2 fruit fly cellular contexts compared by ENCODE assay signal in the genomic region with DNA sequence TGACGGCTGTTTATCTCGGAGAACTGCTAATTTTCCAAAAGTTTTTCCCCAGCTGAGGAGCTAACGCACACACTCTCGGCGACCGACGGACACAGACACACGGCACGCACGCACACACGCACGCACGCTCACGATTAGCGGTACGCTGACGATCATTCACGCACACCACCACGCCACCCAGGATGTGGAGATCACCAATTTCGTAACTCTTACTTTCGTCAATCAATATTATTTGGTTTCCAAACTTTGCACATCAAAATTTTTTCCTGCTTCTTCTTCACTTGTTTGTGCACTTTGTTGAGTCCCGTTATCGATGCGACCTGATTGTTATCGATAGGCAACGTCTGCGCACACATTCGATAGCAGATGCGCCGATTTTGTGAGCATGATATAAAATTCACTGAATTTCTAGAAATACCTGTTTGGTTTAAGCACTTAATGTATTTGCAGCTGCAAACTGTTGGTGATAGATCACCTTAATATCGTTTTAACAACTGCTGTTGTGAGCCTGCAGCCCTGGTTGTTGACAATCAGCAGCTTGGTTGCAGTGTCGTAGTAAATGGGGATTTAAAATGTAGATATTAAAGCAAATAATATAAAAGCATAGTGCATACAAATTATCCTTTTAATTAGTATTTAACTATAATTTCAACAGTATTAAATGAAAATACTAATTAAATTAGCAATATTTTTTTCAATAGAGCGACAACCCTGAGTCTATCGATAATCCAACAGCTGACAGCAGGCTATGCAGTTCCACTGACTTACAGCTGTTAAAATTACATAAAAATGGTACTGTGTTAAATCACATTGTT.
TF ChIP-seq lines count a peak whose summit lies in the region.

A gene (plus strand): TSS at position 51 of the 815 bp plus-strand sequence.
A gene (minus strand): TSS at position 288 of the 815 bp plus-strand sequence.

TF ChIP-seq in whole organism, embryonic, 481 proteins besides CTCF, POLR2A, EP300 and RAD21 (continued from another document and continues in another):
- peak in 1 of 2 experiments; percentile 40 for TF ChIP-seq Hr78 (GFP tag; optimal IDR thresholded peaks at IDR 0.05; lab: Kevin White, UChicago)
- peak; percentile 17 for TF ChIP-seq NC2α (GFP tag; optimal IDR thresholded peaks at IDR 0.05; lab: Kevin White, UChicago)
- peak; percentile 80 for TF ChIP-seq twi (tag; optimal IDR thresholded peaks at IDR 0.05; lab: Kevin White, UChicago)
- peak; percentile 79 for TF ChIP-seq Oaz (GFP tag; IDR thresholded peaks at IDR 0.05; lab: Robert Waterston, UW)
- TF ChIP-seq pho (GFP tag; optimal IDR thresholded peaks at IDR 0.05; lab: Kevin White, UChicago): peak; percentile 87
- TF ChIP-seq p53 (GFP tag; optimal IDR thresholded peaks at IDR 0.05; lab: Kevin White, UChicago): peak; percentile 20
- TF ChIP-seq CG14441 (GFP tag; IDR thresholded peaks at IDR 0.05; lab: Robert Waterston, UW): peak; percentile 88
- peak; percentile 87 for TF ChIP-seq CG10209 (GFP tag; optimal IDR thresholded peaks at IDR 0.05; lab: Kevin White, UChicago)
- TF ChIP-seq nmo (GFP tag; optimal IDR thresholded peaks at IDR 0.05; lab: Kevin White, UChicago): peak; percentile 90
- TF ChIP-seq CG16815 (GFP tag; optimal IDR thresholded peaks at IDR 0.05; lab: Kevin White, UChicago): peak; percentile 80
- TF ChIP-seq zfh1 (GFP tag; IDR thresholded peaks at IDR 0.05; lab: Robert Waterston, UW): peak; percentile 89
- TF ChIP-seq Optix (GFP tag; IDR thresholded peaks at IDR 0.05; lab: Robert Waterston, UW): peak; percentile 75
- peak; percentile 93 for TF ChIP-seq CG10366 (GFP tag; IDR thresholded peaks at IDR 0.05; lab: Robert Waterston, UW)
- TF ChIP-seq insv (GFP tag; optimal IDR thresholded peaks at IDR 0.05; lab: Kevin White, UChicago): peak in 1 of 2 experiments; percentile 64
- TF ChIP-seq sqz (GFP tag; optimal IDR thresholded peaks at IDR 0.05; lab: Kevin White, UChicago): peak; percentile 44
- TF ChIP-seq CG18619 (GFP tag; optimal IDR thresholded peaks at IDR 0.05; lab: Kevin White, UChicago): peak; percentile 75
- TF ChIP-seq CG15601 (tag; optimal IDR thresholded peaks at IDR 0.05; lab: Kevin White, UChicago): peak; percentile 83
- peak; percentile 81 for TF ChIP-seq gce (GFP tag; IDR thresholded peaks at IDR 0.05; lab: Robert Waterston, UW)
- TF ChIP-seq Fer3 (tag; optimal IDR thresholded peaks at IDR 0.05; lab: Kevin White, UChicago): peak; percentile 86
- TF ChIP-seq Ets65A (GFP tag; lab: Kevin White, UChicago): peak; percentile 95
- TF ChIP-seq H15 (GFP tag; IDR thresholded peaks at IDR 0.05; lab: Robert Waterston, UW): peak; percentile 88
- peak; percentile 79 for TF ChIP-seq Poxn (GFP tag; IDR thresholded peaks at IDR 0.05; lab: Robert Waterston, UW)
- TF ChIP-seq so (GFP tag; IDR thresholded peaks at IDR 0.05; lab: Robert Waterston, UW): peak; percentile 79; the same call in 2 of the 3 replicates
- TF ChIP-seq mam (GFP tag; optimal IDR thresholded peaks at IDR 0.05; lab: Kevin White, UChicago): peak; percentile 89
- peak; percentile 92 for TF ChIP-seq az2 (GFP tag; optimal IDR thresholded peaks at IDR 0.05; lab: Kevin White, UChicago)
- TF ChIP-seq dati (GFP tag; IDR thresholded peaks at IDR 0.05; lab: Robert Waterston, UW): peak; percentile 67; the same call in 1 of the 2 replicates
- peak; percentile 62; the same call in 2 of the 3 replicates for TF ChIP-seq z (GFP tag; IDR thresholded peaks at IDR 0.05; lab: Robert Waterston, UW)
- peak; percentile 73 for TF ChIP-seq CG5180 (GFP tag; optimal IDR thresholded peaks at IDR 0.05; lab: Kevin White, UChicago)
- TF ChIP-seq Nf-YC (tag; optimal IDR thresholded peaks at IDR 0.05; lab: Kevin White, UChicago): peak; percentile 76
- TF ChIP-seq shn (GFP tag; optimal IDR thresholded peaks at IDR 0.05; lab: Kevin White, UChicago): peak; percentile 59
- TF ChIP-seq h (optimal IDR thresholded peaks at IDR 0.05; lab: Kevin White, UChicago): no peak
- peak; percentile 91 for TF ChIP-seq BEAF-32 (GFP tag; optimal IDR thresholded peaks at IDR 0.05; lab: Kevin White, UChicago)
- TF ChIP-seq CG11504 (tag; optimal IDR thresholded peaks at IDR 0.05; lab: Kevin White, UChicago): peak; percentile 89
- peak; percentile 88 for TF ChIP-seq CG18764 (GFP tag; optimal IDR thresholded peaks at IDR 0.05; lab: Kevin White, UChicago)
- TF ChIP-seq Oli (tag; optimal IDR thresholded peaks at IDR 0.05; lab: Kevin White, UChicago): peak; percentile 86
- TF ChIP-seq Bgb (GFP tag; IDR thresholded peaks at IDR 0.05; lab: Robert Waterston, UW; ENCODE audit: partially characterized antibody): peak; percentile 83
- peak; percentile 80 for TF ChIP-seq repo (GFP tag; optimal IDR thresholded peaks at IDR 0.05; lab: Kevin White, UChicago)
- peak; percentile 89 for TF ChIP-seq Dip3 (GFP tag; optimal IDR thresholded peaks at IDR 0.05; lab: Kevin White, UChicago)
- TF ChIP-seq hth (optimal IDR thresholded peaks at IDR 0.05; lab: Kevin White, UChicago): no peak
- peak; percentile 84 for TF ChIP-seq CG17612 (GFP tag; IDR thresholded peaks at IDR 0.05; lab: Robert Waterston, UW)
- peak; percentile 80 for TF ChIP-seq wor (GFP tag; IDR thresholded peaks at IDR 0.05; lab: Robert Waterston, UW)
- no peak for TF ChIP-seq Dfd (GFP tag; optimal IDR thresholded peaks at IDR 0.05; lab: Kevin White, UChicago)
- peak; percentile 53; the same call in 1 of the 3 replicates for TF ChIP-seq jigr1 (GFP tag; IDR thresholded peaks at IDR 0.05; lab: Robert Waterston, UW)
- TF ChIP-seq Jarid2 (GFP tag; optimal IDR thresholded peaks at IDR 0.05; lab: Kevin White, UChicago): peak; percentile 30
- TF ChIP-seq CG1603 (tag; optimal IDR thresholded peaks at IDR 0.05; lab: Kevin White, UChicago): peak; percentile 78
- peak; percentile 63 for TF ChIP-seq CG4360 (GFP tag; IDR thresholded peaks at IDR 0.05; lab: Robert Waterston, UW)
- peak; percentile 90 for TF ChIP-seq ind (GFP tag; optimal IDR thresholded peaks at IDR 0.05; lab: Kevin White, UChicago)
- peak; percentile 87 for TF ChIP-seq CG34376 (GFP tag; optimal IDR thresholded peaks at IDR 0.05; lab: Kevin White, UChicago)
- TF ChIP-seq Drgx (GFP tag; IDR thresholded peaks at IDR 0.05; lab: Robert Waterston, UW): peak; percentile 87
- TF ChIP-seq bcd (GFP tag; optimal IDR thresholded peaks at IDR 0.05; lab: Kevin White, UChicago): peak; percentile 90
- peak; percentile 85 for TF ChIP-seq pzg (GFP tag; optimal IDR thresholded peaks at IDR 0.05; lab: Kevin White, UChicago)
- TF ChIP-seq CG17385 (GFP tag; optimal IDR thresholded peaks at IDR 0.05; lab: Kevin White, UChicago): peak; percentile 95
- TF ChIP-seq CG9817 (tag; optimal IDR thresholded peaks at IDR 0.05; lab: Kevin White, UChicago): peak; percentile 84
- peak in 2 of 3 experiments; percentile 14 to 83 for TF ChIP-seq Stat92E (GFP tag; optimal IDR thresholded peaks at IDR 0.05; lab: Kevin White, UChicago)
- TF ChIP-seq CG5953 (GFP tag; IDR thresholded peaks at IDR 0.05; lab: Robert Waterston, UW): peak; percentile 82
- peak; percentile 85 for TF ChIP-seq CG4617 (GFP tag; optimal IDR thresholded peaks at IDR 0.05; lab: Kevin White, UChicago; ENCODE audit: borderline replicate concordance)
- no peak for TF ChIP-seq CkIIα-i1 (GFP tag; IDR thresholded peaks at IDR 0.05; lab: Robert Waterston, UW)
- peak; percentile 92 for TF ChIP-seq H2.0 (GFP tag; IDR thresholded peaks at IDR 0.05; lab: Robert Waterston, UW)
- peak; percentile 94 for TF ChIP-seq Dll (GFP tag; IDR thresholded peaks at IDR 0.05; lab: Robert Waterston, UW; ENCODE audit: partially characterized antibody)

TF ChIP-seq in whole organism, prepupa, 60 proteins besides CTCF, POLR2A, EP300 and RAD21 (continued from another document):
- TF ChIP-seq Hr38 (GFP tag; optimal IDR thresholded peaks at IDR 0.05; lab: Kevin White, UChicago) (peak; percentile 53), Eip78C (GFP tag; lab: Kevin White, UChicago) (peak; percentile 96), net (GFP tag; optimal IDR thresholded peaks at IDR 0.05; lab: Kevin White, UChicago) (peak; percentile 87), CG10631 (GFP tag; optimal IDR thresholded peaks at IDR 0.05; lab: Kevin White, UChicago) (peak; percentile 89), CG8119 (GFP tag; IDR thresholded peaks at IDR 0.05; lab: Robert Waterston, UW) (peak; percentile 84), CG1621 (tag; optimal IDR thresholded peaks at IDR 0.05; lab: Kevin White, UChicago) (peak; percentile 49), Blimp-1 (GFP tag; optimal IDR thresholded peaks at IDR 0.05; lab: Kevin White, UChicago) (peak; percentile 46), CG4318 (GFP tag; optimal IDR thresholded peaks at IDR 0.05; lab: Kevin White, UChicago) (peak; percentile 78), CG32006 (GFP tag; optimal IDR thresholded peaks at IDR 0.05; lab: Kevin White, UChicago) (peak; percentile 84), CG3032 (tag; optimal IDR thresholded peaks at IDR 0.05; lab: Kevin White, UChicago) (peak; percentile 80), CG6163 (GFP tag; IDR thresholded peaks at IDR 0.05; lab: Robert Waterston, UW) (peak; percentile 94), Lpt (GFP tag; optimal IDR thresholded peaks at IDR 0.05; lab: Kevin White, UChicago) (peak; percentile 60), CG9139 (GFP tag; optimal IDR thresholded peaks at IDR 0.05; lab: Kevin White, UChicago) (no peak), CG8319 (GFP tag; optimal IDR thresholded peaks at IDR 0.05; lab: Kevin White, UChicago) (peak; percentile 74)
